Worm (Caenorhabditis elegans) whole organism, early embryonic: ENCODE measurements around the gene nhr-41.

Source experiments
- B0310.2 ChIP-seq: sonication (generic microtip); optimal IDR thresholded peaks from 2 replicates; lab custom pipeline; 2016; ENCODE audit warnings: mild to moderate bottlenecking, missing genetic modification characterization, missing compliant biosample characterization
- F13C5.2 ChIP-seq: sonication (generic microtip); optimal IDR thresholded peaks from 2 replicates; lab custom pipeline; 2017; ENCODE audit warnings: mild to moderate bottlenecking, missing genetic modification characterization, inconsistent platforms, missing compliant biosample characterization
- aly-1 ChIP-seq: sonication (generic microtip); optimal IDR thresholded peaks from 2 replicates; lab custom pipeline; 2016; ENCODE audit warnings: missing genetic modification characterization, missing compliant biosample characterization
- ama-1 ChIP-seq: fragments of 150-350 bp; optimal IDR thresholded peaks from 2 replicates; lab custom pipeline; 2014
- ceh-13 ChIP-seq: fragments of 200-800 bp; sonication (Bioruptor generic); optimal IDR thresholded peaks from 2 replicates; lab custom pipeline; 2018; ENCODE audit warnings: mild to moderate bottlenecking, missing genetic modification characterization, missing compliant biosample characterization
- ceh-36 ChIP-seq: sonication (generic microtip); optimal IDR thresholded peaks from 2 replicates; lab custom pipeline; 2016; ENCODE audit warnings: missing genetic modification characterization, inconsistent platforms, missing compliant biosample characterization
- ets-7 ChIP-seq: sonication (generic microtip); optimal IDR thresholded peaks from 2 replicates; lab custom pipeline; 2016; ENCODE audit warnings: missing genotype, missing genetic modification characterization, missing compliant biosample characterization
- flt-1 ChIP-seq: fragments of 200-800 bp; sonication (Bioruptor generic); IDR thresholded peaks from 2 replicates; pipeline ENCODE4 v1.3.6; 2022; ENCODE audit warnings: missing genetic modification characterization, missing compliant biosample characterization
- hmbx-1 ChIP-seq: sonication (generic microtip); optimal IDR thresholded peaks from 2 replicates; lab custom pipeline; 2016; ENCODE audit warnings: mild to moderate bottlenecking, missing genetic modification characterization, missing compliant biosample characterization
- hmg-4 ChIP-seq: fragments of 200-800 bp; sonication (Bioruptor generic); optimal IDR thresholded peaks from 2 replicates; lab custom pipeline; 2018; ENCODE audit warnings: mild to moderate bottlenecking, missing genetic modification characterization, missing compliant biosample characterization
- hnd-1 ChIP-seq: sonication (generic microtip); optimal IDR thresholded peaks from 2 replicates; lab custom pipeline; 2016; ENCODE audit warnings: missing genetic modification characterization, missing compliant biosample characterization
- pes-1 ChIP-seq: fragments of 200-800 bp; sonication (Bioruptor generic); IDR thresholded peaks from 2 replicates; pipeline ENCODE4 v1.3.6; 2022; ENCODE audit warnings: missing genetic modification reagents, missing genetic modification characterization, missing compliant biosample characterization
- scrt-1 ChIP-seq: fragments of 200-800 bp; sonication (Bioruptor generic); IDR thresholded peaks from 2 replicates; pipeline ENCODE4 v1.3.6; 2022; ENCODE audit warnings: missing genetic modification characterization, missing compliant biosample characterization
- sea-1 ChIP-seq: fragments of 200-800 bp; sonication (Bioruptor generic); conservative IDR thresholded peaks from 2 replicates; pipeline ENCODE4 v1.3.6; 2022; ENCODE audit warnings: missing genetic modification characterization, missing compliant biosample characterization
- tbx-11 ChIP-seq: fragments of 200-800 bp; sonication (Bioruptor generic); IDR thresholded peaks from 2 replicates; pipeline ENCODE4 v1.3.6; 2022; ENCODE audit warnings: missing genetic modification characterization, missing compliant biosample characterization
- tbx-37 ChIP-seq: fragments of 200-800 bp; sonication (Bioruptor generic); conservative IDR thresholded peaks from 2 replicates; pipeline ENCODE4 v1.3.6; 2022; ENCODE audit warnings: missing genetic modification reagents, missing genetic modification characterization, missing compliant biosample characterization
- tra-4 ChIP-seq: sonication (generic microtip); optimal IDR thresholded peaks from 2 replicates; lab custom pipeline; 2017; ENCODE audit warnings: missing genetic modification characterization, missing compliant biosample characterization

The nhr-41 gene

ce11 chrIV:1359125-1359524 lies 26.9 kb upstream of the nhr-41 start, which contains the start of gene col-105:
Gene col-105, minus strand, starts transcription at chrIV:1359225.
- TF ChIP-seq F13C5.2 (tag; lab: Kevin White, UChicago) = no peak
- TF ChIP-seq tbx-11 = no peak
- no peak for TF ChIP-seq aly-1 (tag; lab: Kevin White, UChicago)
- no peak for TF ChIP-seq ets-7 (tag; lab: Kevin White, UChicago)
- TF ChIP-seq hmg-4 = no peak
- no peak for TF ChIP-seq hmbx-1 (tag; lab: Kevin White, UChicago)
- no peak for TF ChIP-seq flt-1
- TF ChIP-seq scrt-1 (GFP tag; lab: Robert Waterston, UW) = no peak
- TF ChIP-seq ceh-13 (GFP tag; lab: Kevin White, UChicago) = no peak
- no peak for TF ChIP-seq hnd-1 (tag; lab: Kevin White, UChicago)
- no peak for TF ChIP-seq tra-4
- no peak for TF ChIP-seq ama-1 (lab: Kevin White, UChicago)
- TF ChIP-seq pes-1 = no peak
- no peak for TF ChIP-seq tbx-37 (GFP tag; lab: Robert Waterston, UW)
- TF ChIP-seq B0310.2 (tag; lab: Kevin White, UChicago) = no peak
- TF ChIP-seq ceh-36 (tag; lab: Kevin White, UChicago) = no peak
- TF ChIP-seq sea-1 = no peak

- no peak for TF ChIP-seq tra-4
- peak; percentile 52 for TF ChIP-seq hmg-4
Measured at ce11 chrIV:1361616-1362228, 24.3 kb upstream of the nhr-41 start.

- no peak for TF ChIP-seq ama-1 (lab: Kevin White, UChicago)
- TF ChIP-seq ceh-36 (tag; lab: Kevin White, UChicago) = no peak
- TF ChIP-seq hmg-4 = no peak
- TF ChIP-seq F13C5.2 (tag; lab: Kevin White, UChicago) = no peak
- no peak for TF ChIP-seq scrt-1 (GFP tag; lab: Robert Waterston, UW)
- no peak for TF ChIP-seq ets-7 (tag; lab: Kevin White, UChicago)
- no peak for TF ChIP-seq hnd-1 (tag; lab: Kevin White, UChicago)
- TF ChIP-seq pes-1 = no peak
- no peak for TF ChIP-seq sea-1
- TF ChIP-seq tra-4 = no peak
Measured at ce11 chrIV:1365771-1366170, 20.2 kb upstream of the nhr-41 start.

ce11 chrIV:1367041-1367440 lies 19.0 kb upstream of the nhr-41 start:
- TF ChIP-seq tra-4 (no peak), hmg-4 (no peak), hmbx-1 (tag; lab: Kevin White, UChicago) (no peak), F13C5.2 (tag; lab: Kevin White, UChicago) (no peak), aly-1 (tag; lab: Kevin White, UChicago) (no peak)

- TF ChIP-seq ceh-36 (tag; lab: Kevin White, UChicago) = no peak
- no peak for TF ChIP-seq sea-1
Measured at ce11 chrIV:1371300-1371699, 14.7 kb upstream of the nhr-41 start.

ce11 chrIV:1375289-1375688 lies 10.7 kb upstream of the nhr-41 start:
- no peak for TF ChIP-seq hmg-4
- TF ChIP-seq tra-4 = no peak

- TF ChIP-seq sea-1 (peak; percentile 54; the same call in 1 of the 2 replicates), ceh-13 (GFP tag; lab: Kevin White, UChicago) (no peak), tra-4 (no peak), scrt-1 (GFP tag; lab: Robert Waterston, UW) (peak; percentile 18; the same call in 1 of the 2 replicates), hmbx-1 (tag; lab: Kevin White, UChicago) (no peak), tbx-37 (GFP tag; lab: Robert Waterston, UW) (peak; percentile 3; the same call in 1 of the 2 replicates), hmg-4 (peak; percentile 16)
Measured at ce11 chrIV:1377699-1378098, 8.3 kb upstream of the nhr-41 start.

- TF ChIP-seq ama-1 (lab: Kevin White, UChicago) (no peak), hmg-4 (no peak), hnd-1 (tag; lab: Kevin White, UChicago) (no peak), tbx-11 (no peak), B0310.2 (tag; lab: Kevin White, UChicago) (no peak), aly-1 (tag; lab: Kevin White, UChicago) (no peak), hmbx-1 (tag; lab: Kevin White, UChicago) (no peak), F13C5.2 (tag; lab: Kevin White, UChicago) (no peak), ets-7 (tag; lab: Kevin White, UChicago) (no peak), ceh-36 (tag; lab: Kevin White, UChicago) (no peak), flt-1 (no peak), sea-1 (no peak), pes-1 (no peak), scrt-1 (GFP tag; lab: Robert Waterston, UW) (no peak), tra-4 (no peak), ceh-13 (GFP tag; lab: Kevin White, UChicago) (no peak), tbx-37 (GFP tag; lab: Robert Waterston, UW) (no peak)
Measured at ce11 chrIV:1378954-1379353, 7.1 kb upstream of the nhr-41 start.

- TF ChIP-seq tra-4 (no peak), tbx-37 (GFP tag; lab: Robert Waterston, UW) (no peak), hmg-4 (no peak), flt-1 (no peak), aly-1 (tag; lab: Kevin White, UChicago) (no peak), ceh-13 (GFP tag; lab: Kevin White, UChicago) (no peak), ceh-36 (tag; lab: Kevin White, UChicago) (no peak), F13C5.2 (tag; lab: Kevin White, UChicago) (no peak), scrt-1 (GFP tag; lab: Robert Waterston, UW) (no peak), sea-1 (no peak), hnd-1 (tag; lab: Kevin White, UChicago) (no peak), ama-1 (lab: Kevin White, UChicago) (no peak), ets-7 (tag; lab: Kevin White, UChicago) (no peak), hmbx-1 (tag; lab: Kevin White, UChicago) (no peak), tbx-11 (no peak), B0310.2 (tag; lab: Kevin White, UChicago) (no peak), pes-1 (no peak)
Measured at ce11 chrIV:1380350-1380749, 5.7 kb upstream of the nhr-41 start.
